Fruit fly (Drosophila melanogaster): ENCODE measurements around the gene FER.

DNA sequence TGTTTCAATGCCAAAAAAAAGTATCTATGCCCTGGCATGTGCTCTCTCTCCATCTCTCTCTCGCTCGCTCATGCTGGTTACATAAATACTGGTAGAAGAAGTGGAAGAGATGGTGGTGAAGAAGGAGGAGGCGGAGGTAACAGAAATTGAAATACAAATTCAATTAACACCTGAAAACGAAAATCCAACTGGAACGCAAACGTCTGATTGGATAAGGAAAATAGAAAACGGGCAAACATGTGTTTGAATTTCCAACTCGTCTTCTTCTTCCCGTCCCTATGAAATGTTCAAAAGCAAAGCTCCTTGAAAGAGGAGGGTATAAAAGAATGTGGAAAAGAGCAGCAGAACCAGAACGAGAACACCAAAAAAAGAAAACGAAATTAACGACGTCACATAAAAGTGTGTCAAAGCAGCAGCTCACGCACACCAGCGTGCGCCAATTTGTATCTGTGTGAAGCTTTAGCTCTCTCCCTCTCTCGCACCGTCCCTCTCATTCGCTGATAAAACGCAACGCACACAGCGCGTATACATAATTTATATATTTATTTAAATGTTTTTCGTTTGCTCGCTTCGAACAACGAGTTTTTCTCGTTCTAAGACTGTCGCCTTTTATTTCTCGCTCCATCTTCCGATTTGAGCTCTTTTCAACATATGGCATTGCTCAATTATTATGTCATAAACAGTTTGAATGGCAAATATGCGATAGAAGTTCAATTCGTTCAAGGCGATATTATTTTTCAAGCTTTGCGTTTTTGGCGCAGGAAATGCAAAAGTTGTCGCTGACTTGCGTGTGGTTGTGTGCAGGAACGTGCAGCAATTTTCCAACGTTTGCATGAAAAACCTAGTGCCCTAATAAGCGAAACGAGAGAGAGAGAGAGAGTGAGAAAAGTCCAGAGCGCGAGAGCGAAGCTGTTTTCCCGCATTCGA is 24.3 kb upstream of the FER start:
- TF ChIP-seq Sin3A (optimal IDR thresholded peaks at IDR 0.05) (no peak), Myc (optimal IDR thresholded peaks at IDR 0.05) (no peak)

Measured in Kc167 (cell line).